Worm (Caenorhabditis elegans): ENCODE results near the gene Y57G11C.31.

DNA sequence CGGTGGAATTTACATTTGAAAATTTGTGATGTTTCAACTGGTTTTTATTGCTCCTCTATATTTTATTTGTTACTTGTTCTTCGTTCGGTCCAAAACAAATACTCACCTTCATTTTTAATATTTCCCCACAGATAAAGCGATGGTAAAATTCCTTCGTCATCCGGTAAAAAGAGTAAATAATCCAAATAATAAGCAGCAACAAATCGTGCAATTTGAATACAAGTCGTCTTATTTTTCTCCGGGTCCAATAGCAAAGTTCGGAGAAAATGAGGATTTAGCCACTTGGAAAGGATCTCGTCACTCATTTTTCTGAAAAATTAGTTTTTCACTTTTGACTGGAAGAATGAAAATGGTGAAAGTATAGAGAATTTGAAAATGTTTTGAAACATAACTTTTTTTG, 24.1 kb upstream of the Y57G11C.31 start, which contains the start of gene talp-3:
- TF ChIP-seq ZK546.5 (tag; optimal IDR thresholded peaks at IDR 0.05): no peak
- TF ChIP-seq zfp-3 (GFP tag; conservative IDR thresholded peaks at IDR 0.05): no peak
- no peak for TF ChIP-seq snpc-4 (tag; optimal IDR thresholded peaks at IDR 0.05)
- no peak for TF ChIP-seq nhr-237 (tag; optimal IDR thresholded peaks at IDR 0.05)
- TF ChIP-seq dpl-1 (GFP tag; optimal IDR thresholded peaks at IDR 0.05): no peak
- TF ChIP-seq unc-62 (GFP tag; optimal IDR thresholded peaks at IDR 0.05 in 1 of 2): no peak
- no peak for TF ChIP-seq unc-62 (tag; optimal IDR thresholded peaks at IDR 0.05)
- TF ChIP-seq duxl-1 (tag; optimal IDR thresholded peaks at IDR 0.05; ENCODE audit: poor library complexity): no peak
